Fruit fly (Drosophila melanogaster) whole organism, embryonic: Measurements from ENCODE around the gene slf.

Experiments
- Antp ChIP-seq: fragments of 200-800 bp; sonication (Bioruptor generic); optimal IDR thresholded peaks from 3 replicates; lab custom pipeline; 2016; ENCODE audit warnings: missing biosample characterization, missing genetic modification characterization
- CG12744 ChIP-seq: fragments of 200-800 bp; sonication (Bioruptor generic); optimal IDR thresholded peaks from 2 replicates; lab custom pipeline; 2016; ENCODE audit warnings: missing biosample characterization, missing genetic modification characterization
- CG13296 ChIP-seq: fragments of 200-800 bp; sonication (Bioruptor generic); optimal IDR thresholded peaks from 3 replicates; lab custom pipeline; 2018; ENCODE audit warnings: missing biosample characterization, mild to moderate bottlenecking, missing genetic modification characterization
- CG13424 ChIP-seq: fragments of 200-800 bp; sonication (Bioruptor generic); optimal IDR thresholded peaks from 2 replicates; lab custom pipeline; 2019; ENCODE audit warnings: missing biosample characterization, mild to moderate bottlenecking, missing genetic modification characterization, moderate library complexity
- CG15073 ChIP-seq: fragments of 200-800 bp; sonication (Bioruptor generic); optimal IDR thresholded peaks from 2 replicates; lab custom pipeline; 2016; ENCODE audit warnings: missing biosample characterization, missing genetic modification characterization
- CG1603 ChIP-seq: fragments of 200-800 bp; sonication (Bioruptor generic); optimal IDR thresholded peaks from 2 replicates; lab custom pipeline; 2019; ENCODE audit warnings: missing biosample characterization, mild to moderate bottlenecking, missing genetic modification characterization, moderate library complexity
- CG17361 ChIP-seq: fragments of 200-800 bp; sonication (Bioruptor generic); IDR thresholded peaks from 3 replicates; pipeline ENCODE4 v1.3.6; 2022; ENCODE audit warnings: missing biosample characterization, missing genetic modification characterization
- CG17568 ChIP-seq: fragments of 200-800 bp; sonication (Bioruptor generic); optimal IDR thresholded peaks from 2 replicates; lab custom pipeline; 2018; ENCODE audit warnings: missing biosample characterization, mild to moderate bottlenecking, missing genetic modification characterization, moderate library complexity
- CG18476 ChIP-seq: fragments of 200-800 bp; sonication (Bioruptor generic); optimal IDR thresholded peaks from 2 replicates; lab custom pipeline; 2016; ENCODE audit warnings: missing biosample characterization, mild to moderate bottlenecking, missing genetic modification characterization
- CG2875 ChIP-seq: fragments of 200-800 bp; sonication (Bioruptor generic); optimal IDR thresholded peaks from 2 replicates; lab custom pipeline; 2017; ENCODE audit warnings: missing biosample characterization, mild to moderate bottlenecking, missing genetic modification characterization, missing genetic modification reagents
- CG31365 ChIP-seq: fragments of 200-800 bp; sonication (Bioruptor generic); optimal IDR thresholded peaks from 2 replicates; lab custom pipeline; 2018; ENCODE audit warnings: missing biosample characterization, mild to moderate bottlenecking, missing genetic modification characterization
- CG6654 ChIP-seq: fragments of 200-800 bp; sonication (Bioruptor generic); optimal IDR thresholded peaks from 2 replicates; lab custom pipeline; 2017; ENCODE audit warnings: missing biosample characterization, mild to moderate bottlenecking, missing genetic modification characterization
- CG6765 ChIP-seq: fragments of 200-800 bp; sonication (Bioruptor generic); optimal IDR thresholded peaks from 3 replicates; lab custom pipeline; 2017; ENCODE audit warnings: missing biosample characterization, mild to moderate bottlenecking, missing genetic modification characterization
- CG7987 ChIP-seq: fragments of 200-800 bp; sonication (Bioruptor generic); optimal IDR thresholded peaks from 2 replicates; lab custom pipeline; 2018; ENCODE audit warnings: missing biosample characterization, mild to moderate bottlenecking, missing genetic modification characterization, moderate library complexity
- CG8089 ChIP-seq: fragments of 200-800 bp; sonication (Bioruptor generic); optimal IDR thresholded peaks from 3 replicates; lab custom pipeline; 2016; ENCODE audit warnings: missing biosample characterization, missing genetic modification characterization
- CG9215 ChIP-seq: fragments of 200-800 bp; sonication (Bioruptor generic); IDR thresholded peaks from 2 replicates; pipeline ENCODE4 v1.3.6; 2022; ENCODE audit warnings: missing biosample characterization, missing genetic modification characterization
- CG9817 ChIP-seq: fragments of 200-800 bp; sonication (Bioruptor generic); optimal IDR thresholded peaks from 2 replicates; lab custom pipeline; 2018; ENCODE audit warnings: missing biosample characterization, mild to moderate bottlenecking, missing genetic modification characterization, moderate library complexity
- Dll ChIP-seq: fragments of 200-800 bp; sonication (Bioruptor generic); IDR thresholded peaks from 4 replicates; pipeline ENCODE4 v1.3.6; 2022; ENCODE audit warnings: missing biosample characterization, missing genetic modification characterization; ENCODE audit not compliant: partially characterized antibody
- Drgx ChIP-seq: fragments of 200-800 bp; sonication (Bioruptor generic); IDR thresholded peaks from 2 replicates; pipeline ENCODE4 v1.3.6; 2022; ENCODE audit warnings: missing biosample characterization, missing genetic modification characterization
- Eip74EF ChIP-seq, 2 experiments: fragments of 200-800 bp in 1 of 2; fragments of >200 bp in 1 of 2; sonication (Bioruptor generic) in 1 of 2; optimal IDR thresholded peaks; 2 replicates each; lab custom pipeline; 2017 to 2019; ENCODE audit warnings: missing biosample characterization in 2 of 2, missing genetic modification characterization in 2 of 2, mild to moderate bottlenecking in 1 of 2, moderate library complexity in 1 of 2
- HHEX ChIP-seq: fragments of 200-800 bp; sonication (Bioruptor generic); optimal IDR thresholded peaks from 3 replicates; lab custom pipeline; 2017; ENCODE audit warnings: missing biosample characterization, mild to moderate bottlenecking, missing genetic modification characterization, missing genetic modification reagents
- MESR4 ChIP-seq: fragments of 200-800 bp; sonication (Bioruptor generic); optimal IDR thresholded peaks from 2 replicates; lab custom pipeline; 2018; ENCODE audit warnings: missing biosample characterization, mild to moderate bottlenecking, missing genetic modification characterization, moderate library complexity
- Mrtf ChIP-seq: fragments of 200-800 bp; sonication (Bioruptor generic); IDR thresholded peaks from 3 replicates; pipeline ENCODE4 v1.3.6; 2022; ENCODE audit warnings: missing biosample characterization, missing genetic modification characterization
- NC2β ChIP-seq: fragments of 200-800 bp; sonication (Bioruptor generic); optimal IDR thresholded peaks from 2 replicates; lab custom pipeline; 2016; ENCODE audit warnings: missing biosample characterization, missing genetic modification characterization
- NK7.1 ChIP-seq: fragments of 200-800 bp; sonication (Bioruptor generic); optimal IDR thresholded peaks from 3 replicates; lab custom pipeline; 2016; ENCODE audit warnings: missing biosample characterization, missing genetic modification characterization
- Opbp ChIP-seq: fragments of 200-800 bp; sonication (Bioruptor generic); IDR thresholded peaks from 3 replicates; pipeline ENCODE4 v1.3.6; 2022; ENCODE audit warnings: missing biosample characterization, missing genetic modification characterization; ENCODE audit not compliant: partially characterized antibody
- Scr ChIP-seq: fragments of 200-800 bp; sonication (Bioruptor generic); IDR thresholded peaks from 2 replicates; pipeline ENCODE4 v1.3.6; 2022; ENCODE audit warnings: missing biosample characterization, missing genetic modification characterization; ENCODE audit not compliant: partially characterized antibody
- Tbp ChIP-seq: fragments of >200 bp; optimal IDR thresholded peaks from 2 replicates; lab custom pipeline; 2018; ENCODE audit warnings: missing biosample characterization, missing genetic modification characterization
- YL-1 ChIP-seq: fragments of 200-800 bp; sonication (Bioruptor generic); optimal IDR thresholded peaks from 3 replicates; lab custom pipeline; 2017; ENCODE audit warnings: missing biosample characterization, mild to moderate bottlenecking, missing genetic modification characterization
- ac ChIP-seq: fragments of 200-800 bp; sonication (Bioruptor generic); optimal IDR thresholded peaks from 3 replicates; lab custom pipeline; 2017; ENCODE audit warnings: missing biosample characterization, mild to moderate bottlenecking, missing genetic modification characterization
- al ChIP-seq: fragments of 200-800 bp; sonication (Bioruptor generic); IDR thresholded peaks from 2 replicates; pipeline ENCODE4 v1.3.6; 2022; ENCODE audit warnings: missing biosample characterization, missing genetic modification characterization
- ara ChIP-seq: fragments of 200-800 bp; sonication (Bioruptor generic); IDR thresholded peaks from 2 replicates; pipeline ENCODE4 v1.3.6; 2022; ENCODE audit warnings: missing biosample characterization, missing genetic modification characterization
- cg ChIP-seq: fragments of 200-800 bp; sonication (Bioruptor generic); optimal IDR thresholded peaks from 3 replicates; lab custom pipeline; 2019; ENCODE audit warnings: missing biosample characterization, mild to moderate bottlenecking, missing genetic modification characterization, moderate library complexity
- dysf ChIP-seq: fragments of 200-800 bp; sonication (Bioruptor generic); IDR thresholded peaks from 3 replicates; pipeline ENCODE4 v1.3.6; 2022; ENCODE audit warnings: missing biosample characterization, missing genetic modification characterization
- ems ChIP-seq: fragments of 200-800 bp; sonication (Bioruptor generic); optimal IDR thresholded peaks from 3 replicates; lab custom pipeline; 2016; ENCODE audit warnings: missing biosample characterization, missing genetic modification characterization
- en ChIP-seq: fragments of 200-800 bp; sonication (Bioruptor generic); optimal IDR thresholded peaks from 2 replicates; lab custom pipeline; 2016; ENCODE audit warnings: missing biosample characterization, missing genetic modification characterization
- fd96Cb ChIP-seq: fragments of 200-800 bp; sonication (Bioruptor generic); optimal IDR thresholded peaks from 2 replicates; lab custom pipeline; 2018; ENCODE audit warnings: missing biosample characterization, mild to moderate bottlenecking, missing genetic modification characterization, moderate library complexity
- grn ChIP-seq: fragments of 200-800 bp; sonication (Bioruptor generic); optimal IDR thresholded peaks from 3 replicates; lab custom pipeline; 2017; ENCODE audit warnings: missing biosample characterization, missing genetic modification characterization
- luna ChIP-seq: fragments of 200-800 bp; sonication (Bioruptor generic); optimal IDR thresholded peaks from 2 replicates; lab custom pipeline; 2016; ENCODE audit warnings: missing biosample characterization, missing genetic modification characterization
- org-1 ChIP-seq: fragments of 200-800 bp; sonication (Bioruptor generic); optimal IDR thresholded peaks from 2 replicates; lab custom pipeline; 2017; ENCODE audit warnings: missing biosample characterization, missing genetic modification characterization
- otp ChIP-seq: fragments of 200-800 bp; sonication (Bioruptor generic); IDR thresholded peaks from 3 replicates; pipeline ENCODE4, ENCODE4 v1.3.6; 2022; ENCODE audit warnings: missing biosample characterization, missing genetic modification characterization
- p53 ChIP-seq: fragments of 200-800 bp; sonication (Bioruptor generic); optimal IDR thresholded peaks from 2 replicates; lab custom pipeline; 2016; ENCODE audit warnings: missing biosample characterization, missing genetic modification characterization
- pb ChIP-seq: fragments of 200-800 bp; sonication (Bioruptor generic); optimal IDR thresholded peaks from 3 replicates; lab custom pipeline; 2016; ENCODE audit warnings: missing biosample characterization, missing genetic modification characterization
- ranshi ChIP-seq: fragments of 200-800 bp; sonication (Bioruptor generic); IDR thresholded peaks from 2 replicates; pipeline ENCODE4 v1.3.6; 2022; ENCODE audit warnings: missing biosample characterization, missing genetic modification characterization
- sd ChIP-seq: fragments of 200-800 bp; sonication (Bioruptor generic); optimal IDR thresholded peaks from 3 replicates; lab custom pipeline; 2018; ENCODE audit warnings: missing biosample characterization, mild to moderate bottlenecking, missing genetic modification characterization, moderate library complexity
- seq ChIP-seq: fragments of 200-800 bp; sonication (Bioruptor generic); IDR thresholded peaks from 2 replicates; pipeline ENCODE4 v1.3.6; 2022; ENCODE audit warnings: missing biosample characterization, missing genetic modification characterization
- sisA ChIP-seq: fragments of 200-800 bp; sonication (Bioruptor generic); IDR thresholded peaks from 2 replicates; pipeline ENCODE4 v1.3.6; 2022; ENCODE audit warnings: missing biosample characterization, missing genetic modification characterization
- unc-4 ChIP-seq: fragments of 200-800 bp; sonication (Bioruptor generic); IDR thresholded peaks from 2 replicates; pipeline ENCODE4 v1.3.6; 2022; ENCODE audit warnings: missing biosample characterization, missing genetic modification characterization; ENCODE audit not compliant: partially characterized antibody
- unpg ChIP-seq: fragments of 200-800 bp; sonication (Bioruptor generic); optimal IDR thresholded peaks from 3 replicates; lab custom pipeline; 2018; ENCODE audit warnings: missing biosample characterization, mild to moderate bottlenecking, missing genetic modification characterization, moderate library complexity

The slf gene

dm6 chr2L:4838494-4839320 is 37.0 kb upstream of the slf start (continued):
- TF ChIP-seq CG9817 (tag; lab: Kevin White, UChicago) = no peak
- no peak for TF ChIP-seq unc-4 (GFP tag; lab: Robert Waterston, UW)
- TF ChIP-seq Scr (GFP tag; lab: Robert Waterston, UW) = no peak
- TF ChIP-seq otp (GFP tag; lab: Robert Waterston, UW) = no peak
- TF ChIP-seq YL-1 = no peak
- TF ChIP-seq sd (tag; lab: Kevin White, UChicago) = no peak
- peak; percentile 74 for TF ChIP-seq cg
- no peak for TF ChIP-seq CG9215
- no peak for TF ChIP-seq CG8089
- TF ChIP-seq Mrtf = no peak; the same call in 2 of the 3 replicates
- TF ChIP-seq CG17361 (GFP tag; lab: Robert Waterston, UW) = no peak
- no peak for TF ChIP-seq CG18476
- no peak for TF ChIP-seq dysf (GFP tag; lab: Robert Waterston, UW)
- no peak for TF ChIP-seq CG1603 (tag; lab: Kevin White, UChicago)
- TF ChIP-seq en (GFP tag; lab: Kevin White, UChicago) = no peak
- no peak for TF ChIP-seq pb (GFP tag; lab: Kevin White, UChicago)
- peak in 1 of 2 experiments; percentile 16 for TF ChIP-seq Eip74EF (GFP tag; optimal IDR thresholded peaks at IDR 0.05; lab: Kevin White, UChicago)
- no peak for TF ChIP-seq CG15073 (GFP tag; lab: Kevin White, UChicago)
- TF ChIP-seq ara (GFP tag; lab: Robert Waterston, UW) = peak; percentile 71
- no peak for TF ChIP-seq MESR4 (GFP tag; lab: Kevin White, UChicago)
- TF ChIP-seq HHEX (GFP tag; lab: Kevin White, UChicago) = peak; percentile 49
- no peak for TF ChIP-seq Opbp
- no peak for TF ChIP-seq NK7.1
- no peak for TF ChIP-seq Drgx
- TF ChIP-seq seq = no peak; the same call in 1 of the 2 replicates
- TF ChIP-seq sisA (GFP tag; lab: Robert Waterston, UW) = no peak
- no peak for TF ChIP-seq luna (GFP tag; lab: Kevin White, UChicago)
- TF ChIP-seq p53 (GFP tag; lab: Kevin White, UChicago) = peak; percentile 91
- TF ChIP-seq CG17568 (GFP tag; lab: Kevin White, UChicago) = peak; percentile 59
- TF ChIP-seq ems (GFP tag; lab: Kevin White, UChicago) = no peak
- no peak for TF ChIP-seq Dll (GFP tag; lab: Robert Waterston, UW)
- peak; percentile 68 for TF ChIP-seq CG2875 (GFP tag; lab: Kevin White, UChicago)
- no peak for TF ChIP-seq ranshi
- TF ChIP-seq Tbp = no peak
- no peak for TF ChIP-seq fd96Cb (tag; lab: Kevin White, UChicago)
- TF ChIP-seq CG13296 = peak; percentile 52
- TF ChIP-seq grn = no peak
- TF ChIP-seq CG13424 (tag; lab: Kevin White, UChicago) = peak; percentile 23
- TF ChIP-seq unpg = peak; percentile 25
- no peak for TF ChIP-seq CG6654 (GFP tag; lab: Kevin White, UChicago)
- TF ChIP-seq CG31365 = peak; percentile 51
- TF ChIP-seq CG7987 (GFP tag; lab: Kevin White, UChicago) = peak; percentile 70
- no peak for TF ChIP-seq Antp (GFP tag; lab: Kevin White, UChicago)
- no peak for TF ChIP-seq CG12744
- peak; percentile 19 for TF ChIP-seq CG6765 (GFP tag; lab: Kevin White, UChicago)
- TF ChIP-seq al = no peak
- no peak for TF ChIP-seq NC2β (GFP tag; lab: Kevin White, UChicago)
- peak; percentile 29 for TF ChIP-seq org-1 (GFP tag; lab: Kevin White, UChicago)
- TF ChIP-seq ac = peak; percentile 33
